Worm (Caenorhabditis elegans): Measurements from ENCODE around the gene F35E8.10.

The F35E8.10 gene

ce11 chrV:15884698-15885097 is 35.5 kb downstream of the F35E8.10 start, which contains the start of gene oac-42:
TSS of gene oac-42 (minus strand) at chrV:15884798.
- TF ChIP-seq nhr-10 (tag; optimal IDR thresholded peaks at IDR 0.05) (no peak), blmp-1 (tag; optimal IDR thresholded peaks at IDR 0.05; ENCODE audit: insufficient read depth) (no peak), mab-5 (tag; optimal IDR thresholded peaks at IDR 0.05) (no peak), ceh-82 (tag; optimal IDR thresholded peaks at IDR 0.05) (no peak)

DNA sequence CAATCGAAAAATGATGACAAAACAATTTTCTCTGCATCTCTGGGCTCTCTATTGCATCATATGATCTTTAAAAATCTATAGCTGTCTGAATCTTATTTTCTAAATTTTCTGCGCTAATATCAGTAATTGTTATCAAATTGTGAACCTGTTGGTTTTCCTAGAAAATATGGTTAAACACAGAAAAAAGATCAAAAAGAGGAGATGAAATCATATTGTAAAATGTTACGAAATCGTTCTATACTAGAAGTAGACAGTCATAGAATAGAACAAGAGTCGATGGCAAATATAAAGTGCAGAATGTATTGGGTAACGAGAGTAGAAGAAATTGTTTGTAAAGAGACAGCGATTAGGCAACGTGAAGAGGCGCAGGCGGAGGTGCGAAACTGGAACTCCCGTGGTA is 39.5 kb downstream of the F35E8.10 start:
- peak; percentile 54 for TF ChIP-seq sma-3 (GFP tag; optimal IDR thresholded peaks at IDR 0.05)
- TF ChIP-seq nhr-12 (tag; optimal IDR thresholded peaks at IDR 0.05): no peak
- no peak for TF ChIP-seq ztf-1 (GFP tag; conservative IDR thresholded peaks at IDR 0.05)
- peak; percentile 25 for TF ChIP-seq gmeb-1 (tag; optimal IDR thresholded peaks at IDR 0.05)
- peak; percentile 94 for TF ChIP-seq nhr-129 (tag; optimal IDR thresholded peaks at IDR 0.05)
- peak; percentile 57 for TF ChIP-seq nhr-21 (tag; optimal IDR thresholded peaks at IDR 0.05)
- peak; percentile 73 for TF ChIP-seq C34F6.9 (tag; optimal IDR thresholded peaks at IDR 0.05)
- no peak for TF ChIP-seq lin-11 (tag; optimal IDR thresholded peaks at IDR 0.05)
- no peak for TF ChIP-seq egl-27 (tag; optimal IDR thresholded peaks at IDR 0.05)
- TF ChIP-seq nhr-11 (tag; optimal IDR thresholded peaks at IDR 0.05): no peak
- TF ChIP-seq nhr-77 (tag; optimal IDR thresholded peaks at IDR 0.05): no peak
- peak; percentile 85 for TF ChIP-seq fos-1 (tag; optimal IDR thresholded peaks at IDR 0.05)
- TF ChIP-seq sma-9 (GFP tag; optimal IDR thresholded peaks at IDR 0.05): peak; percentile 10
- TF ChIP-seq sma-9 (tag; optimal IDR thresholded peaks at IDR 0.05): no peak
- no peak for TF ChIP-seq aly-2 (tag; optimal IDR thresholded peaks at IDR 0.05)
- TF ChIP-seq ztf-4 (tag; optimal IDR thresholded peaks at IDR 0.05): no peak
- peak; percentile 14 for TF ChIP-seq nhr-6 (tag; optimal IDR thresholded peaks at IDR 0.05)
- no peak for TF ChIP-seq nhr-10 (tag; optimal IDR thresholded peaks at IDR 0.05)
- TF ChIP-seq ceh-82 (tag; optimal IDR thresholded peaks at IDR 0.05): no peak
- TF ChIP-seq unc-39 (tag; optimal IDR thresholded peaks at IDR 0.05): no peak
- TF ChIP-seq Y55F3AM.14 (GFP tag; optimal IDR thresholded peaks at IDR 0.05): no peak
- peak; percentile 79 for TF ChIP-seq crh-2 (tag; optimal IDR thresholded peaks at IDR 0.05)
- peak in 1 of 2 experiments; percentile 9 for TF ChIP-seq lsy-2 (tag; optimal IDR thresholded peaks at IDR 0.05)
- no peak for TF ChIP-seq R02D3.7 (tag; optimal IDR thresholded peaks at IDR 0.05)
- peak; percentile 57 for TF ChIP-seq F13H6.1 (tag; optimal IDR thresholded peaks at IDR 0.05)
- peak; percentile 47 for TF ChIP-seq nhr-25 (tag; optimal IDR thresholded peaks at IDR 0.05)
- peak; percentile 57 for TF ChIP-seq unc-55 (GFP tag; optimal IDR thresholded peaks at IDR 0.05)
- no peak for TF ChIP-seq zag-1 (tag; optimal IDR thresholded peaks at IDR 0.05)
- no peak for TF ChIP-seq unc-62 (GFP tag; optimal IDR thresholded peaks at IDR 0.05)
- TF ChIP-seq snpc-4 (tag; optimal IDR thresholded peaks at IDR 0.05): no peak
- no peak for TF ChIP-seq lin-39 (tag; optimal IDR thresholded peaks at IDR 0.05)
- peak; percentile 5 for TF ChIP-seq blmp-1 (tag; optimal IDR thresholded peaks at IDR 0.05; ENCODE audit: insufficient read depth)
- peak; percentile 19 for TF ChIP-seq lin-13 (GFP tag; optimal IDR thresholded peaks at IDR 0.05)
- peak; percentile 98 for TF ChIP-seq skn-1 (tag; optimal IDR thresholded peaks at IDR 0.05)
- TF ChIP-seq peb-1 (tag; optimal IDR thresholded peaks at IDR 0.05): no peak
- TF ChIP-seq mdl-1 (tag; optimal IDR thresholded peaks at IDR 0.05): no peak
- TF ChIP-seq alr-1 (tag; optimal IDR thresholded peaks at IDR 0.05): no peak

DNA sequence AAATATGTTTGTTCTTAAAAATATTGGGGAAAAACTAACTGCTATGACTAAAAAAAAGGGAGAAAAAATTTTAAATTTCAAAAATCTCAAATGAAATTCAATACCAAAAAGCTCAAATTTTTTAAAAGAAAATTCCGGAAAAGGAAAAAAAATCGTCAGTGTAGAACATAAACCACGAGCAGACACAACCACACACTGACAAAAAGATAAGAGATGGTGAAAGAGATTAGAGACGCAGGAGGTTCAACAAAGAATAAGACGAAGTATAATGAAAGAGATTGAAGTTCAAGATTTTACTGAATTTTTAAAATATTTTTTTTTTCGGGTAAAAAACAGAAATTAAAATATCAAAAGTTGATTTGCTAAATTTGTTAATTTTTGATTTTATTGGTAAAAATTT is 40.1 kb downstream of the F35E8.10 start:
- no peak for TF ChIP-seq sma-3 (GFP tag; optimal IDR thresholded peaks at IDR 0.05)
- no peak for TF ChIP-seq nhr-21 (tag; optimal IDR thresholded peaks at IDR 0.05)
- no peak for TF ChIP-seq ZK546.5 (tag; optimal IDR thresholded peaks at IDR 0.05)
- no peak for TF ChIP-seq ztf-11 (tag; optimal IDR thresholded peaks at IDR 0.05)
- TF ChIP-seq nhr-11 (tag; optimal IDR thresholded peaks at IDR 0.05): no peak
- no peak for TF ChIP-seq nhr-12 (tag; optimal IDR thresholded peaks at IDR 0.05)
- peak; percentile 1 for TF ChIP-seq Y55F3AM.14 (GFP tag; optimal IDR thresholded peaks at IDR 0.05)
- no peak for TF ChIP-seq nhr-6 (tag; optimal IDR thresholded peaks at IDR 0.05)
- no peak for TF ChIP-seq unc-55 (GFP tag; optimal IDR thresholded peaks at IDR 0.05)
- peak; percentile 76 for TF ChIP-seq fos-1 (tag; optimal IDR thresholded peaks at IDR 0.05)
- TF ChIP-seq sma-9 (GFP tag; optimal IDR thresholded peaks at IDR 0.05): peak; percentile 20
- TF ChIP-seq sma-9 (tag; optimal IDR thresholded peaks at IDR 0.05): no peak
- TF ChIP-seq C34F6.9 (tag; optimal IDR thresholded peaks at IDR 0.05): no peak
- TF ChIP-seq blmp-1 (tag; optimal IDR thresholded peaks at IDR 0.05; ENCODE audit: insufficient read depth): no peak
- no peak for TF ChIP-seq nhr-25 (tag; optimal IDR thresholded peaks at IDR 0.05)
- no peak for TF ChIP-seq skn-1 (tag; optimal IDR thresholded peaks at IDR 0.05)
- no peak for TF ChIP-seq mdl-1 (tag; optimal IDR thresholded peaks at IDR 0.05)
- TF ChIP-seq elt-1 (tag; optimal IDR thresholded peaks at IDR 0.05): no peak
